Fruit fly (Drosophila melanogaster) whole organism, embryonic: ENCODE results near the gene tplus3b.

Experiments used
- Awh ChIP-seq: fragments of 200-800 bp; sonication (Bioruptor generic); IDR thresholded peaks from 2 replicates; pipeline ENCODE4, ENCODE4 v1.3.6; 2022; ENCODE audit warnings: missing biosample characterization, missing genetic modification characterization
- CG10147 ChIP-seq: fragments of 200-800 bp; sonication (Bioruptor generic); optimal IDR thresholded peaks from 2 replicates; lab custom pipeline; 2019; ENCODE audit warnings: missing biosample characterization, mild to moderate bottlenecking, missing genetic modification characterization, moderate library complexity
- CG11085 ChIP-seq: fragments of 200-800 bp; sonication (Bioruptor generic); IDR thresholded peaks from 2 replicates; pipeline ENCODE4 v1.3.6; 2022; ENCODE audit warnings: missing biosample characterization, missing genetic modification characterization
- CG17802 ChIP-seq: fragments of 200-800 bp; sonication (Bioruptor generic); optimal IDR thresholded peaks from 2 replicates; lab custom pipeline; 2018; ENCODE audit warnings: missing biosample characterization, mild to moderate bottlenecking, missing genetic modification characterization, moderate library complexity
- CG32532 ChIP-seq: fragments of 200-800 bp; sonication (Bioruptor generic); IDR thresholded peaks from 2 replicates; pipeline ENCODE4 v1.3.6; 2022; ENCODE audit warnings: missing biosample characterization, missing genetic modification characterization
- CG3847 ChIP-seq: fragments of 200-800 bp; sonication (Bioruptor generic); IDR thresholded peaks from 2 replicates; pipeline ENCODE4 v1.3.6; 2022; ENCODE audit warnings: missing biosample characterization, missing genetic modification characterization
- Elba2 ChIP-seq: fragments of 200-800 bp; sonication (Bioruptor generic); optimal IDR thresholded peaks from 3 replicates; lab custom pipeline; 2016; ENCODE audit warnings: missing biosample characterization, missing genetic modification characterization
- esg ChIP-seq: fragments of 200-800 bp; sonication (Bioruptor generic); conservative IDR thresholded peaks from 2 replicates; pipeline ENCODE4 v1.3.6; 2022; ENCODE audit warnings: missing biosample characterization, missing genetic modification characterization
- sr ChIP-seq: fragments of 200-800 bp; sonication (Bioruptor generic); IDR thresholded peaks from 3 replicates; pipeline ENCODE4 v1.3.6; 2022; ENCODE audit warnings: missing biosample characterization, missing genetic modification characterization
- wor ChIP-seq: fragments of 200-800 bp; sonication (Bioruptor generic); IDR thresholded peaks from 2 replicates; pipeline ENCODE4 v1.3.6; 2022; ENCODE audit warnings: missing biosample characterization, missing genetic modification characterization

DNA sequence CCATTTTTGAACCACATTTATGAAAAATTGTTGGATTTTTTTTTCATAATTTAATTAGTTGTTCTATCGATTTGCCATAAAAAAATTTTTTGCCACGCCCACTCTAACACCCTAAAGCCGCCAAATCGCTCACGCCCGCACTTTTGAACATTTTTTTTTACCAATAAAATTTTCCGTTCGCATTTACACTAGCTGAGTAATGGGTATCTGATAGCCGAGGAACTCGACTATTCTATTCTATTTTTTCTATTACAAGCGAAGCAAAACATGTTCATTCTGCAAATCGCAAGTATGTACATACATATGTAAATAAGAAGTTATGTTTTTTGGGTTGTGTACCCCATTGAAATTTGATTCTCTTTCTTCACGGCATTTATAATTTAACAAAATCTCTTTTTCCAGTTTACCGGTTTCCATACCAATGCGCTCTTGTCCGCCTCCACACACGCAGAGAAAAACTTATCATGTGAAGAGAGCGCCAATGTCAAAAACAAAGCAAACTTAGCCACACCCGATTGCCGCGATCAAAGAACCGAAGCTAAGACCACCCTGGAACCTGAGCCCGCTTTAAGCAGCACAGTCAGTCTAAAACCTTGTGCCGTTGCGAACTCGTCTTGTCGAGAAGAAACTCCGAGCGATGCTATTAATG lies 41.2 kb upstream of the tplus3b start:
- TF ChIP-seq CG11085 (no peak), sr (GFP tag; lab: Robert Waterston, UW) (no peak), Elba2 (no peak), CG3847 (GFP tag; lab: Robert Waterston, UW) (no peak), esg (no peak), CG32532 (GFP tag; lab: Robert Waterston, UW) (no peak), CG10147 (GFP tag; lab: Kevin White, UChicago) (no peak), Awh (GFP tag; lab: Robert Waterston, UW) (no peak), CG17802 (no peak), wor (GFP tag; lab: Robert Waterston, UW) (no peak)
